Worm (Caenorhabditis elegans): ENCODE results near the gene helq-1.

The helq-1 gene

ce11 chrIII:535266-536107 is 51.4 kb downstream of the helq-1 start (continued):
- TF ChIP-seq lin-29 (GFP tag; IDR thresholded peaks at IDR 0.05): no peak
- no peak for TF ChIP-seq nhr-25 (tag; optimal IDR thresholded peaks at IDR 0.05; ENCODE audit: borderline replicate concordance, insufficient read depth)
- TF ChIP-seq tag-97 (GFP tag; IDR thresholded peaks at IDR 0.05): no peak
- no peak for TF ChIP-seq zip-2 (tag; optimal IDR thresholded peaks at IDR 0.05)
- TF ChIP-seq nhr-77 (tag; optimal IDR thresholded peaks at IDR 0.05): no peak
- no peak for TF ChIP-seq egl-27 (tag; optimal IDR thresholded peaks at IDR 0.05)
- TF ChIP-seq pqm-1 (tag; optimal IDR thresholded peaks at IDR 0.05): peak; percentile 41
- no peak for TF ChIP-seq Y105C5A.15 (GFP tag; IDR thresholded peaks at IDR 0.05)
- TF ChIP-seq ceh-28 (tag; optimal IDR thresholded peaks at IDR 0.05): no peak
- TF ChIP-seq ceh-82 (tag; optimal IDR thresholded peaks at IDR 0.05): no peak
- TF ChIP-seq aly-2 (tag; optimal IDR thresholded peaks at IDR 0.05): no peak
- TF ChIP-seq madf-5 (GFP tag; IDR thresholded peaks at IDR 0.05): peak in 1 of 2 experiments; percentile 67; a peak in 1 of 4 replicates
- TF ChIP-seq egl-43 (GFP tag; IDR thresholded peaks at IDR 0.05): peak; percentile 72; the same call in 1 of the 2 replicates
- peak; percentile 61 for TF ChIP-seq hmg-1.1 (GFP tag; IDR thresholded peaks at IDR 0.05)
- no peak for TF ChIP-seq daf-8 (GFP tag; IDR thresholded peaks at IDR 0.05)
- no peak for TF ChIP-seq ceh-32 (tag; optimal IDR thresholded peaks at IDR 0.05; ENCODE audit: poor library complexity)
- TF ChIP-seq nhr-28 (tag; optimal IDR thresholded peaks at IDR 0.05): peak; percentile 39
- peak; percentile 67 for TF ChIP-seq dve-1 (tag; optimal IDR thresholded peaks at IDR 0.05; ENCODE audit: insufficient read depth)
- TF ChIP-seq unc-130 (GFP tag; optimal IDR thresholded peaks at IDR 0.05): no peak
- TF ChIP-seq lin-13 (GFP tag; optimal IDR thresholded peaks at IDR 0.05): no peak
- TF ChIP-seq nhr-42 (GFP tag; IDR thresholded peaks at IDR 0.05): no peak
- TF ChIP-seq mep-1 (tag; optimal IDR thresholded peaks at IDR 0.05): peak; percentile 35
- peak; percentile 43; the same call in 1 of the 2 replicates for TF ChIP-seq D1046.2 (GFP tag; IDR thresholded peaks at IDR 0.05)

ce11 chrIII:532152-532551 is 54.8 kb downstream of the helq-1 start:
- TF ChIP-seq nhr-77 (tag; optimal IDR thresholded peaks at IDR 0.05): no peak
- peak; percentile 54 for TF ChIP-seq aha-1 (tag)
- TF ChIP-seq mes-2 (tag; optimal IDR thresholded peaks at IDR 0.05; ENCODE audit: poor library complexity, severe bottlenecking): no peak

ce11 chrIII:530899-531298 is 56.0 kb downstream of the helq-1 start:
- TF ChIP-seq nhr-28 (tag; optimal IDR thresholded peaks at IDR 0.05) (peak; percentile 7), hlh-30 (tag; optimal IDR thresholded peaks at IDR 0.05; ENCODE audit: insufficient read depth) (no peak), unc-130 (GFP tag; optimal IDR thresholded peaks at IDR 0.05) (no peak), unc-62 (GFP tag; optimal IDR thresholded peaks at IDR 0.05 in 1 of 2) (peak in 1 of 2 experiments; percentile 55), unc-62 (tag; optimal IDR thresholded peaks at IDR 0.05) (no peak), tra-1 (GFP tag; IDR thresholded peaks at IDR 0.05) (no peak), dmd-8 (GFP tag; IDR thresholded peaks at IDR 0.05) (no peak), ZK337.2 (GFP tag; IDR thresholded peaks at IDR 0.05) (no peak), daf-16 (GFP tag; optimal IDR thresholded peaks at IDR 0.05) (no peak), daf-16 (tag; optimal IDR thresholded peaks at IDR 0.05) (peak; percentile 97), F10B5.3 (tag; optimal IDR thresholded peaks at IDR 0.05) (no peak), dmd-6 (GFP tag; IDR thresholded peaks at IDR 0.05) (peak; percentile 25; the same call in 1 of the 2 replicates), lir-3 (tag; optimal IDR thresholded peaks at IDR 0.05) (no peak), pha-4 (GFP tag; IDR thresholded peaks at IDR 0.05) (no peak), pha-4 (tag; optimal IDR thresholded peaks at IDR 0.05) (no peak)

Data from whole organism, L4 larva.